Worm (Caenorhabditis elegans) whole organism, L4 larva: ENCODE measurements around the gene cmtr-1.

Source experiments
- ceh-20 ChIP-seq: fragments of 200-800 bp; sonication (Bioruptor generic); IDR thresholded peaks from 2 replicates; pipeline ENCODE4 v1.3.6; 2022; ENCODE audit warnings: missing genetic modification reagents, missing genetic modification characterization, missing compliant biosample characterization
- egl-27 ChIP-seq: sonication (generic microtip); optimal IDR thresholded peaks from 3 replicates; lab custom pipeline; 2017; ENCODE audit warnings: missing biosample characterization, missing genetic modification reagents, missing genetic modification characterization
- hlh-30 ChIP-seq: sonication (generic microtip); optimal IDR thresholded peaks from 2 replicates; lab custom pipeline; 2017; ENCODE audit warnings: antibody characterized with exemption, mild to moderate bottlenecking, missing genetic modification characterization, missing compliant biosample characterization; ENCODE audit not compliant: insufficient read depth

- no peak for TF ChIP-seq ceh-20
- TF ChIP-seq egl-27 (tag; lab: Kevin White, UChicago): no peak
- no peak for TF ChIP-seq hlh-30 (tag; lab: Kevin White, UChicago)
Measured at ce11 chrII:15018923-15019322, 7.0 kb upstream of the cmtr-1 start, which contains the start of gene Y53F4B.12.
